Worm (Caenorhabditis elegans) whole organism, L2 larva: ENCODE data around the gene sra-13.

ENCODE experiments used
- C34F6.9 ChIP-seq: fragments of 150-350 bp; optimal IDR thresholded peaks from 2 replicates; lab custom pipeline; 2014; ENCODE audit warnings: missing biosample characterization, missing genetic modification characterization
- ZK546.5 ChIP-seq: sonication (generic microtip); optimal IDR thresholded peaks from 2 replicates; lab custom pipeline; 2017; ENCODE audit warnings: missing biosample characterization, missing genetic modification characterization
- alr-1 ChIP-seq: fragments of 150-350 bp; optimal IDR thresholded peaks from 2 replicates; lab custom pipeline; 2014; ENCODE audit warnings: missing biosample characterization, missing genetic modification characterization
- aly-2 ChIP-seq: fragments of 150-350 bp; optimal IDR thresholded peaks from 2 replicates; lab custom pipeline; 2014; ENCODE audit warnings: missing biosample characterization, missing genetic modification characterization
- blmp-1 ChIP-seq: sonication (generic microtip); optimal IDR thresholded peaks from 2 replicates; lab custom pipeline; 2017; ENCODE audit warnings: missing genetic modification characterization, mild to moderate bottlenecking, missing compliant biosample characterization, antibody characterized with exemption, moderate library complexity; ENCODE audit not compliant: insufficient read depth
- ceh-16 ChIP-seq: fragments of 150-350 bp; optimal IDR thresholded peaks from 2 replicates; lab custom pipeline; 2014; ENCODE audit warnings: missing biosample characterization, missing genetic modification characterization
- ceh-82 ChIP-seq: fragments of 150-350 bp; optimal IDR thresholded peaks from 2 replicates; lab custom pipeline; 2014; ENCODE audit warnings: missing biosample characterization, missing genetic modification characterization
- crh-2 ChIP-seq: sonication (generic microtip); optimal IDR thresholded peaks from 2 replicates; lab custom pipeline; 2017; ENCODE audit warnings: missing biosample characterization, missing genetic modification characterization
- elt-1 ChIP-seq: fragments of 150-350 bp; optimal IDR thresholded peaks from 2 replicates; lab custom pipeline; 2014; ENCODE audit warnings: missing biosample characterization, missing genetic modification characterization
- elt-3 ChIP-seq: sonication (generic microtip); optimal IDR thresholded peaks from 2 replicates; lab custom pipeline; 2017; ENCODE audit warnings: missing biosample characterization, missing genetic modification characterization
- gmeb-1 ChIP-seq: fragments of 150-350 bp; optimal IDR thresholded peaks from 2 replicates; lab custom pipeline; 2014; ENCODE audit warnings: missing biosample characterization, missing genetic modification characterization
- lin-11 ChIP-seq: fragments of 150-350 bp; sonication (generic microtip); optimal IDR thresholded peaks from 2 replicates; lab custom pipeline; 2014; ENCODE audit warnings: missing biosample characterization, missing genetic modification characterization, inconsistent platforms, mixed read lengths
- lin-13 ChIP-seq: fragments of 150-350 bp; optimal IDR thresholded peaks from 2 replicates; lab custom pipeline; 2014; ENCODE audit warnings: missing biosample characterization, missing genetic modification reagents, missing genetic modification characterization
- lin-39 ChIP-seq: fragments of 150-350 bp; optimal IDR thresholded peaks from 2 replicates; lab custom pipeline; 2014; ENCODE audit warnings: missing biosample characterization, missing genetic modification reagents, missing genetic modification characterization
- lsy-2 ChIP-seq, 2 experiments: fragments of 150-350 bp in 1 of 2; sonication (generic microtip) in 1 of 2; optimal IDR thresholded peaks; 2 replicates each; lab custom pipeline; 2014 to 2017; ENCODE audit warnings: missing biosample characterization in 2 of 2, missing genetic modification characterization in 2 of 2
- mab-5 ChIP-seq: fragments of 150-350 bp; optimal IDR thresholded peaks from 2 replicates; lab custom pipeline; 2014; ENCODE audit warnings: missing biosample characterization, missing genetic modification characterization
- mbf-1 ChIP-seq: sonication (generic microtip); optimal IDR thresholded peaks from 2 replicates; lab custom pipeline; 2017; ENCODE audit warnings: missing biosample characterization, missing genetic modification characterization
- nhr-10 ChIP-seq: sonication (generic microtip); optimal IDR thresholded peaks from 2 replicates; lab custom pipeline; 2017; ENCODE audit warnings: missing biosample characterization, missing genetic modification characterization
- nhr-12 ChIP-seq: fragments of 150-350 bp; optimal IDR thresholded peaks from 2 replicates; lab custom pipeline; 2014; ENCODE audit warnings: missing biosample characterization, missing genetic modification characterization
- nhr-129 ChIP-seq: fragments of 150-350 bp; optimal IDR thresholded peaks from 2 replicates; lab custom pipeline; 2014; ENCODE audit warnings: missing biosample characterization, missing genetic modification characterization
- nhr-21 ChIP-seq: fragments of 150-350 bp; optimal IDR thresholded peaks from 2 replicates; lab custom pipeline; 2014; ENCODE audit warnings: missing biosample characterization, missing genetic modification characterization
- nhr-23 ChIP-seq: fragments of 150-350 bp; optimal IDR thresholded peaks from 2 replicates; lab custom pipeline; 2014; ENCODE audit warnings: missing biosample characterization, missing genetic modification reagents, missing genetic modification characterization
- nhr-237 ChIP-seq: fragments of 150-350 bp; optimal IDR thresholded peaks from 2 replicates; lab custom pipeline; 2014; ENCODE audit warnings: missing biosample characterization, missing genetic modification characterization
- nhr-25 ChIP-seq: fragments of 150-350 bp; sonication (generic microtip); optimal IDR thresholded peaks from 3 replicates; lab custom pipeline; 2014; ENCODE audit warnings: missing biosample characterization, missing genetic modification characterization
- nhr-6 ChIP-seq: fragments of 150-350 bp; optimal IDR thresholded peaks from 2 replicates; lab custom pipeline; 2014; ENCODE audit warnings: missing biosample characterization, missing genetic modification characterization
- nhr-77 ChIP-seq: fragments of 150-350 bp; optimal IDR thresholded peaks from 2 replicates; lab custom pipeline; 2014; ENCODE audit warnings: missing biosample characterization, missing genetic modification characterization
- peb-1 ChIP-seq: fragments of 150-350 bp; optimal IDR thresholded peaks from 2 replicates; lab custom pipeline; 2014; ENCODE audit warnings: missing biosample characterization, missing genetic modification characterization
- sem-4 ChIP-seq: fragments of 150-350 bp; optimal IDR thresholded peaks from 2 replicates; lab custom pipeline; 2014; ENCODE audit warnings: missing biosample characterization, missing genetic modification reagents, missing genetic modification characterization
- skn-1 ChIP-seq: sonication (generic microtip); optimal IDR thresholded peaks from 2 replicates; lab custom pipeline; 2017; ENCODE audit warnings: missing biosample characterization, missing genetic modification characterization
- sma-3 ChIP-seq: sonication (generic microtip); optimal IDR thresholded peaks from 2 replicates; lab custom pipeline; 2016; ENCODE audit warnings: missing genetic modification reagents, missing genetic modification characterization, missing compliant biosample characterization
- sma-9 ChIP-seq, 2 experiments: fragments of 150-350 bp in 1 of 2; sonication (generic microtip) in 1 of 2; optimal IDR thresholded peaks; 2 replicates each; lab custom pipeline; 2014 to 2016; ENCODE audit warnings: missing genetic modification characterization in 2 of 2, mild to moderate bottlenecking in 1 of 2, missing biosample characterization in 1 of 2, missing compliant biosample characterization in 1 of 2, missing genetic modification reagents in 1 of 2, moderate library complexity in 1 of 2
- snpc-4 ChIP-seq: fragments of 150-350 bp; optimal IDR thresholded peaks from 2 replicates; lab custom pipeline; 2014; ENCODE audit warnings: missing biosample characterization, missing genetic modification characterization
- unc-55 ChIP-seq: fragments of 150-350 bp; sonication (generic microtip); optimal IDR thresholded peaks from 3 replicates; lab custom pipeline; 2014; ENCODE audit warnings: missing biosample characterization, missing genetic modification reagents, missing genetic modification characterization
- ztf-1 ChIP-seq: fragments of 200-800 bp; sonication (Bioruptor generic); conservative IDR thresholded peaks from 2 replicates; pipeline ENCODE4 v1.3.6; 2022; ENCODE audit warnings: missing genetic modification characterization, missing compliant biosample characterization
- ztf-11 ChIP-seq: sonication (generic microtip); optimal IDR thresholded peaks from 2 replicates; lab custom pipeline; 2017; ENCODE audit warnings: missing biosample characterization, missing genetic modification characterization

Gene sra-13

ce11 chrII:8407491-8407890 is at the start of gene sra-13:
sra-13 (plus strand) TSS chrII:8407685.
- TF ChIP-seq mab-5 (tag; lab: Kevin White, UChicago) (no peak), sem-4 (no peak), ceh-16 (tag; lab: Kevin White, UChicago) (no peak), alr-1 (tag; lab: Kevin White, UChicago) (no peak), skn-1 (tag; lab: Kevin White, UChicago) (no peak), elt-3 (tag; lab: Kevin White, UChicago) (no peak), nhr-77 (tag; lab: Kevin White, UChicago) (no peak), sma-3 (GFP tag; lab: Kevin White, UChicago) (no peak)

- TF ChIP-seq crh-2 (tag; lab: Kevin White, UChicago) (no peak), lsy-2 (tag; optimal IDR thresholded peaks at IDR 0.05; lab: Kevin White, UChicago) (no peak), C34F6.9 (tag; lab: Kevin White, UChicago) (no peak), nhr-6 (tag; lab: Kevin White, UChicago) (no peak), ceh-82 (tag; lab: Kevin White, UChicago) (no peak), blmp-1 (tag; lab: Kevin White, UChicago) (no peak), nhr-237 (tag; lab: Kevin White, UChicago) (no peak), lin-13 (GFP tag; lab: Kevin White, UChicago) (no peak), nhr-10 (tag; lab: Kevin White, UChicago) (no peak), elt-3 (tag; lab: Kevin White, UChicago) (no peak), mbf-1 (tag; lab: Kevin White, UChicago) (no peak), nhr-77 (tag; lab: Kevin White, UChicago) (no peak), nhr-21 (tag; lab: Kevin White, UChicago) (no peak), ZK546.5 (tag; lab: Kevin White, UChicago) (no peak)
Observed at ce11 chrII:8358466-8358865, 49.0 kb upstream of the sra-13 start.

- TF ChIP-seq lsy-2 (tag; optimal IDR thresholded peaks at IDR 0.05; lab: Kevin White, UChicago) = no peak
- TF ChIP-seq ZK546.5 (tag; lab: Kevin White, UChicago) = no peak
- TF ChIP-seq crh-2 (tag; lab: Kevin White, UChicago) = no peak
- TF ChIP-seq snpc-4 (tag; lab: Kevin White, UChicago) = no peak
- TF ChIP-seq unc-55 (GFP tag; lab: Kevin White, UChicago) = no peak
- TF ChIP-seq elt-1 (tag; lab: Kevin White, UChicago) = no peak
Observed at ce11 chrII:8359350-8359749, 48.1 kb upstream of the sra-13 start, which contains the start of gene col-77. col-77 (minus strand) TSS chrII:8359381.

- TF ChIP-seq lin-13 (GFP tag; lab: Kevin White, UChicago) (no peak), ztf-11 (no peak), lsy-2 (tag; optimal IDR thresholded peaks at IDR 0.05; lab: Kevin White, UChicago) (no peak), nhr-129 (tag; lab: Kevin White, UChicago) (no peak), nhr-237 (tag; lab: Kevin White, UChicago) (no peak), lin-39 (tag; lab: Kevin White, UChicago) (no peak), sem-4 (no peak), crh-2 (tag; lab: Kevin White, UChicago) (no peak), alr-1 (tag; lab: Kevin White, UChicago) (no peak), C34F6.9 (tag; lab: Kevin White, UChicago) (no peak), blmp-1 (tag; lab: Kevin White, UChicago) (no peak), sma-9 (GFP tag; optimal IDR thresholded peaks at IDR 0.05; lab: Kevin White, UChicago) (no peak), sma-9 (tag; optimal IDR thresholded peaks at IDR 0.05; lab: Kevin White, UChicago) (no peak)
- TF ChIP-seq, all 48 proteins: peak for 0
Observed at ce11 chrII:8360453-8360852, 47.0 kb upstream of the sra-13 start, which contains the start of gene M195.2. M195.2 (plus strand) TSS chrII:8360753.

ce11 chrII:8369059-8369458 is 38.4 kb upstream of the sra-13 start, which contains the start of gene amt-3:
amt-3 (minus strand) TSS chrII:8369159.
- TF ChIP-seq nhr-25 (no peak), nhr-12 (tag; lab: Kevin White, UChicago) (no peak), alr-1 (tag; lab: Kevin White, UChicago) (no peak), blmp-1 (tag; lab: Kevin White, UChicago) (no peak), gmeb-1 (tag; lab: Kevin White, UChicago) (no peak), lin-13 (GFP tag; lab: Kevin White, UChicago) (no peak), lin-39 (tag; lab: Kevin White, UChicago) (no peak), nhr-237 (tag; lab: Kevin White, UChicago) (no peak), unc-55 (GFP tag; lab: Kevin White, UChicago) (no peak), sma-9 (GFP tag; optimal IDR thresholded peaks at IDR 0.05; lab: Kevin White, UChicago) (no peak), sma-9 (tag; optimal IDR thresholded peaks at IDR 0.05; lab: Kevin White, UChicago) (no peak), aly-2 (tag; lab: Kevin White, UChicago) (no peak), lin-11 (no peak), peb-1 (tag; lab: Kevin White, UChicago) (no peak), nhr-23 (tag; lab: Kevin White, UChicago) (no peak), ztf-1 (GFP tag; lab: Robert Waterston, UW) (no peak)
